Worm (Caenorhabditis elegans) whole organism, mixed stage, embryonic: ENCODE data around the gene cgef-1.

Source experiments
- M03D4.4 ChIP-seq: sonication (generic microtip); optimal IDR thresholded peaks from 2 replicates; lab custom pipeline; 2017; ENCODE audit warnings: mild to moderate bottlenecking, missing genetic modification characterization, missing compliant biosample characterization
- blmp-1 ChIP-seq: fragments of 150-350 bp; optimal IDR thresholded peaks from 2 replicates; lab custom pipeline; 2014; ENCODE audit warnings: missing biosample characterization, missing genetic modification characterization
- ceh-39 ChIP-seq: fragments of 150-350 bp; optimal IDR thresholded peaks from 2 replicates; lab custom pipeline; 2014; ENCODE audit warnings: missing biosample characterization, missing genetic modification characterization
- ceh-43 ChIP-seq: fragments of 200-800 bp; sonication (Bioruptor generic); optimal IDR thresholded peaks from 2 replicates; lab custom pipeline; 2018; ENCODE audit warnings: mild to moderate bottlenecking, missing genetic modification characterization, moderate library complexity, missing compliant biosample characterization
- ces-1 ChIP-seq: fragments of 150-350 bp; optimal IDR thresholded peaks from 2 replicates; lab custom pipeline; 2014; ENCODE audit warnings: missing biosample characterization, missing genetic modification reagents, missing genetic modification characterization
- cnd-1 ChIP-seq: fragments of 200-800 bp; sonication (Bioruptor generic); optimal IDR thresholded peaks from 2 replicates; lab custom pipeline; 2018; ENCODE audit warnings: mild to moderate bottlenecking, missing genetic modification characterization, missing compliant biosample characterization
- drap-1 ChIP-seq: fragments of 200-800 bp; sonication (Bioruptor generic); optimal IDR thresholded peaks from 3 replicates; lab custom pipeline; 2018; ENCODE audit warnings: mild to moderate bottlenecking, missing genetic modification characterization, missing compliant biosample characterization
- elt-1 ChIP-seq: sonication (generic microtip); optimal IDR thresholded peaks from 2 replicates; lab custom pipeline; 2017; ENCODE audit warnings: missing genetic modification characterization, mild to moderate bottlenecking, missing compliant biosample characterization, antibody characterized with exemption, moderate library complexity, borderline replicate concordance; ENCODE audit not compliant: insufficient read depth
- elt-3 ChIP-seq: fragments of 150-350 bp; optimal IDR thresholded peaks from 2 replicates; lab custom pipeline; 2014; ENCODE audit warnings: missing biosample characterization, missing genetic modification characterization
- ham-2 ChIP-seq: fragments of 200-800 bp; sonication (Bioruptor generic); optimal IDR thresholded peaks from 2 replicates; lab custom pipeline; 2018; ENCODE audit warnings: mild to moderate bottlenecking, missing genetic modification characterization, missing compliant biosample characterization
- hlh-1 ChIP-seq: fragments of 150-350 bp; optimal IDR thresholded peaks from 2 replicates; lab custom pipeline; 2014; ENCODE audit warnings: missing biosample characterization, missing genetic modification reagents, missing genetic modification characterization
- lin-32 ChIP-seq: fragments of 200-800 bp; sonication (Bioruptor generic); optimal IDR thresholded peaks from 2 replicates; lab custom pipeline; 2018; ENCODE audit warnings: mild to moderate bottlenecking, missing genetic modification characterization, missing compliant biosample characterization
- mab-5 ChIP-seq: fragments of 150-350 bp; optimal IDR thresholded peaks from 2 replicates; lab custom pipeline; 2014; ENCODE audit warnings: missing biosample characterization, missing genetic modification characterization
- mep-1 ChIP-seq: fragments of 150-350 bp; optimal IDR thresholded peaks from 2 replicates; lab custom pipeline; 2017; ENCODE audit warnings: missing biosample characterization, missing genetic modification reagents, missing genetic modification characterization, inconsistent platforms
- mls-2 ChIP-seq: sonication (generic microtip); optimal IDR thresholded peaks from 2 replicates; lab custom pipeline; 2016; ENCODE audit warnings: mild to moderate bottlenecking, missing genetic modification characterization, moderate library complexity, missing compliant biosample characterization
- nhr-12 ChIP-seq: fragments of 150-350 bp; optimal IDR thresholded peaks from 2 replicates; lab custom pipeline; 2014; ENCODE audit warnings: missing biosample characterization, missing genetic modification characterization
- nhr-2 ChIP-seq: fragments of 150-350 bp; optimal IDR thresholded peaks from 2 replicates; lab custom pipeline; 2014; ENCODE audit warnings: missing biosample characterization, missing genetic modification characterization
- nhr-237 ChIP-seq: fragments of 150-350 bp; optimal IDR thresholded peaks from 2 replicates; lab custom pipeline; 2014; ENCODE audit warnings: missing biosample characterization, missing genetic modification characterization
- nhr-28 ChIP-seq: fragments of 150-350 bp; optimal IDR thresholded peaks from 2 replicates; lab custom pipeline; 2014; ENCODE audit warnings: missing biosample characterization, missing genetic modification characterization
- nhr-76 ChIP-seq: sonication (generic microtip); optimal IDR thresholded peaks from 2 replicates; lab custom pipeline; 2017; ENCODE audit warnings: missing biosample characterization, missing genetic modification characterization
- sem-2 ChIP-seq: fragments of 200-800 bp; sonication (Bioruptor generic); optimal IDR thresholded peaks from 2 replicates; lab custom pipeline; 2018; ENCODE audit warnings: mild to moderate bottlenecking, missing genetic modification characterization, missing compliant biosample characterization
- snpc-4 ChIP-seq: fragments of 150-350 bp; optimal IDR thresholded peaks from 2 replicates; lab custom pipeline; 2014; ENCODE audit warnings: missing biosample characterization, missing genetic modification characterization
- sptf-1 ChIP-seq: sonication (generic microtip); optimal IDR thresholded peaks from 2 replicates; lab custom pipeline; 2017; ENCODE audit warnings: mild to moderate bottlenecking, missing genetic modification characterization, moderate library complexity, missing compliant biosample characterization
- tbx-8 ChIP-seq: fragments of 200-800 bp; sonication (Bioruptor generic); optimal IDR thresholded peaks from 2 replicates; lab custom pipeline; 2018; ENCODE audit warnings: mild to moderate bottlenecking, missing genetic modification characterization, moderate library complexity, missing compliant biosample characterization
- unc-120 ChIP-seq: sonication (generic microtip); optimal IDR thresholded peaks from 2 replicates; lab custom pipeline; 2017; ENCODE audit warnings: missing genetic modification characterization, missing compliant biosample characterization; ENCODE audit not compliant: poor library complexity, severe bottlenecking
- unc-39 ChIP-seq: fragments of 150-350 bp; optimal IDR thresholded peaks from 2 replicates; lab custom pipeline; 2014; ENCODE audit warnings: missing biosample characterization, missing genetic modification characterization
- unc-62 ChIP-seq: fragments of 150-350 bp; optimal IDR thresholded peaks from 2 replicates; lab custom pipeline; 2014; ENCODE audit warnings: missing biosample characterization, missing genetic modification reagents, missing genetic modification characterization
- zip-8 ChIP-seq: fragments of 150-350 bp; optimal IDR thresholded peaks from 2 replicates; lab custom pipeline; 2014; ENCODE audit warnings: missing biosample characterization, missing genetic modification characterization

The cgef-1 gene

ce11 chrX:2776955-2777354 lies 5.1 kb downstream of the cgef-1 start:
- peak; percentile 96 for TF ChIP-seq zip-8
- no peak for TF ChIP-seq ceh-43 (GFP tag; lab: Kevin White, UChicago)

ce11 chrX:2777973-2778372 lies 6.1 kb downstream of the cgef-1 start:
- TF ChIP-seq hlh-1 (tag; lab: Kevin White, UChicago), result no peak
- peak; percentile 66 for TF ChIP-seq ces-1 (GFP tag; lab: Kevin White, UChicago)

- TF ChIP-seq tbx-8 (GFP tag; lab: Kevin White, UChicago), result no peak
- TF ChIP-seq mls-2 (tag; lab: Kevin White, UChicago), result peak; percentile 31
- no peak for TF ChIP-seq nhr-237 (tag; lab: Kevin White, UChicago)
- no peak for TF ChIP-seq nhr-76 (tag; lab: Kevin White, UChicago)
- peak; percentile 27 for TF ChIP-seq M03D4.4 (tag; lab: Kevin White, UChicago)
- TF ChIP-seq ceh-43 (GFP tag; lab: Kevin White, UChicago), result peak; percentile 17
- no peak for TF ChIP-seq lin-32
- peak; percentile 29 for TF ChIP-seq unc-62 (GFP tag; lab: Kevin White, UChicago)
- TF ChIP-seq elt-1, result peak; percentile 30
- no peak for TF ChIP-seq drap-1 (GFP tag; lab: Kevin White, UChicago)
- peak; percentile 97 for TF ChIP-seq nhr-2 (tag; lab: Kevin White, UChicago)
- peak; percentile 22 for TF ChIP-seq cnd-1 (tag; lab: Kevin White, UChicago)
- TF ChIP-seq, all 35 proteins: peak for 7
Observed at ce11 chrX:2793527-2793926, 21.7 kb downstream of the cgef-1 start.

ce11 chrX:2794324-2794723 lies 22.5 kb downstream of the cgef-1 start:
- TF ChIP-seq blmp-1 (tag; lab: Kevin White, UChicago) (no peak), lin-32 (no peak), unc-39 (no peak), elt-1 (no peak), sem-2 (GFP tag; lab: Kevin White, UChicago) (no peak), elt-3 (tag; lab: Kevin White, UChicago) (no peak), hlh-1 (tag; lab: Kevin White, UChicago) (no peak), unc-62 (GFP tag; lab: Kevin White, UChicago) (no peak), nhr-237 (tag; lab: Kevin White, UChicago) (no peak), ceh-43 (GFP tag; lab: Kevin White, UChicago) (no peak), zip-8 (no peak), snpc-4 (tag; lab: Kevin White, UChicago) (no peak), nhr-28 (no peak), mab-5 (tag; lab: Kevin White, UChicago) (no peak), tbx-8 (GFP tag; lab: Kevin White, UChicago) (no peak), unc-120 (tag; lab: Kevin White, UChicago) (no peak), ham-2 (GFP tag; lab: Kevin White, UChicago) (no peak), cnd-1 (tag; lab: Kevin White, UChicago) (no peak), nhr-76 (tag; lab: Kevin White, UChicago) (no peak)

ce11 chrX:2795054-2795453 lies 23.2 kb downstream of the cgef-1 start:
- TF ChIP-seq blmp-1 (tag; lab: Kevin White, UChicago), result peak; percentile 18
- TF ChIP-seq nhr-237 (tag; lab: Kevin White, UChicago), result no peak

- TF ChIP-seq drap-1 (GFP tag; lab: Kevin White, UChicago) (no peak), blmp-1 (tag; lab: Kevin White, UChicago) (peak; percentile 1)
Observed at ce11 chrX:2802562-2803165, 30.8 kb downstream of the cgef-1 start, which contains the start of gene C14A11.2. Gene C14A11.2 (plus strand): TSS chrX:2803112.

- TF ChIP-seq ceh-39 (tag; lab: Kevin White, UChicago), result no peak
- TF ChIP-seq lin-32, result no peak
- TF ChIP-seq nhr-2 (tag; lab: Kevin White, UChicago), result no peak
- TF ChIP-seq sptf-1 (tag; lab: Kevin White, UChicago), result peak; percentile 25
- no peak for TF ChIP-seq snpc-4 (tag; lab: Kevin White, UChicago)
- no peak for TF ChIP-seq mep-1 (tag; lab: Kevin White, UChicago)
- no peak for TF ChIP-seq hlh-1 (tag; lab: Kevin White, UChicago)
- TF ChIP-seq ces-1 (GFP tag; lab: Kevin White, UChicago), result peak; percentile 23
- no peak for TF ChIP-seq nhr-28
- no peak for TF ChIP-seq nhr-76 (tag; lab: Kevin White, UChicago)
- no peak for TF ChIP-seq nhr-12 (tag; lab: Kevin White, UChicago)
- no peak for TF ChIP-seq blmp-1 (tag; lab: Kevin White, UChicago)
Observed at ce11 chrX:2807390-2807789, 35.5 kb downstream of the cgef-1 start, which contains the start of gene C14A11.5. Gene C14A11.5 (minus strand): TSS chrX:2807528.
